Worm (Caenorhabditis elegans): Measurements from ENCODE around the gene sel-8.

DNA sequence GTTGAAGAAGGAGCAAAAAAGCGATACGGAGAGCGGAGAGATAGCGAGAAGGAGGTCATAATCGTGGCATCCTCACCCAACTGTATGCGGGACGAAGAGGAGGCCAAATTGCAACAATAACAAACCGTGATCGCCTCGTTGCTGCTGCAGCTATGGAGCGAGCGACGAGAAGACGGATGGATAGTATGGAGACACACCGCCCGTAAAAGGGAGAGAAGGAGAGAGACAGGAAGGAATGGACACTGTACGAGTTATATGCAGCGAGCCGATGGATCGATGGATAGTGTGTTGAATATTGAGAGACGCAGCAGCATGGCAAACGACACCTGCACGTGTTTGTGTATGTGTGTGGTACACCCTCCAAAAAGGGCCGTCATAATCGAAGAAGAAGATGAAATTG, 3.2 kb downstream of the sel-8 start:
- no peak for TF ChIP-seq skn-1 (tag; optimal IDR thresholded peaks at IDR 0.05)
- TF ChIP-seq fkh-4 (tag; optimal IDR thresholded peaks at IDR 0.05; ENCODE audit: borderline replicate concordance), result no peak
- TF ChIP-seq nhr-11 (tag; optimal IDR thresholded peaks at IDR 0.05), result no peak
- TF ChIP-seq unc-30 (tag; optimal IDR thresholded peaks at IDR 0.05), result no peak
- TF ChIP-seq C16A3.4 (tag; optimal IDR thresholded peaks at IDR 0.05), result no peak
